Fruit fly (Drosophila melanogaster) whole organism, prepupa: ENCODE results near the gene disco-r.
A peak's percentile ranks its signal among the peaks of the same experiment; 100 is the strongest.

Experiments used
- Blimp-1 ChIP-seq: fragments of 200-800 bp; sonication (Bioruptor generic); optimal IDR thresholded peaks from 3 replicates; lab custom pipeline; 2017; ENCODE audit warnings: missing biosample characterization, missing genetic modification characterization, mild to moderate bottlenecking, moderate library complexity, missing genetic modification reagents
- CG11294 ChIP-seq: fragments of 200-800 bp; sonication (Bioruptor generic); IDR thresholded peaks from 2 replicates; pipeline ENCODE4 v1.3.6; 2022; ENCODE audit warnings: missing biosample characterization, missing genetic modification characterization
- CG11762 ChIP-seq: fragments of 200-800 bp; sonication (Bioruptor generic); optimal IDR thresholded peaks from 3 replicates; lab custom pipeline; 2016; ENCODE audit warnings: missing biosample characterization, missing genetic modification characterization; ENCODE audit not compliant: insufficient read depth
- CG11902 ChIP-seq: fragments of 200-800 bp; sonication (Bioruptor generic); optimal IDR thresholded peaks from 3 replicates; lab custom pipeline; 2016; ENCODE audit warnings: missing biosample characterization, missing genetic modification characterization
- CG15336 ChIP-seq: fragments of 200-800 bp; sonication (Bioruptor generic); IDR thresholded peaks from 2 replicates; pipeline ENCODE4 v1.3.6; 2022; ENCODE audit warnings: missing biosample characterization, missing genetic modification characterization
- CG1621 ChIP-seq: fragments of 200-800 bp; sonication (Bioruptor generic); optimal IDR thresholded peaks from 3 replicates; lab custom pipeline; 2018; ENCODE audit warnings: missing biosample characterization, mild to moderate bottlenecking, missing genetic modification characterization
- CG3032 ChIP-seq: fragments of 200-800 bp; optimal IDR thresholded peaks from 2 replicates; lab custom pipeline; 2019; ENCODE audit warnings: missing biosample characterization, mild to moderate bottlenecking, missing genetic modification characterization, moderate library complexity
- CG31627 ChIP-seq: fragments of 200-800 bp; sonication (Bioruptor generic); optimal IDR thresholded peaks from 3 replicates; lab custom pipeline; 2016; ENCODE audit warnings: missing biosample characterization, missing genetic modification characterization
- CG32006 ChIP-seq: fragments of 200-800 bp; sonication (Bioruptor generic); optimal IDR thresholded peaks from 3 replicates; lab custom pipeline; 2017; ENCODE audit warnings: missing biosample characterization, mild to moderate bottlenecking, missing genetic modification characterization
- CG34406 ChIP-seq: fragments of 200-800 bp; sonication (Bioruptor generic); optimal IDR thresholded peaks from 3 replicates; lab custom pipeline; 2016; ENCODE audit warnings: missing biosample characterization, missing genetic modification characterization
- CG4318 ChIP-seq: fragments of 200-800 bp; sonication (Bioruptor generic); optimal IDR thresholded peaks from 3 replicates; lab custom pipeline; 2017; ENCODE audit warnings: missing biosample characterization, mild to moderate bottlenecking, missing genetic modification characterization
- CG6163 ChIP-seq: fragments of 200-800 bp; sonication (Bioruptor generic); IDR thresholded peaks from 3 replicates; pipeline ENCODE4 v1.3.6; 2022; ENCODE audit warnings: missing biosample characterization, missing genetic modification characterization
- CG6276 ChIP-seq: fragments of 200-800 bp; sonication (Bioruptor generic); optimal IDR thresholded peaks from 2 replicates; lab custom pipeline; 2017; ENCODE audit warnings: missing biosample characterization, mild to moderate bottlenecking, missing genetic modification characterization
- CG6792 ChIP-seq: fragments of 200-800 bp; sonication (Bioruptor generic); optimal IDR thresholded peaks from 3 replicates; lab custom pipeline; 2016; ENCODE audit warnings: missing biosample characterization, missing genetic modification characterization
- CG6808 ChIP-seq: fragments of 200-800 bp; sonication (Bioruptor generic); optimal IDR thresholded peaks from 3 replicates; lab custom pipeline; 2017; ENCODE audit warnings: missing biosample characterization, missing genetic modification characterization, mild to moderate bottlenecking, moderate library complexity, missing genetic modification reagents
- CG7368 ChIP-seq: fragments of 200-800 bp; sonication (Bioruptor generic); optimal IDR thresholded peaks from 3 replicates; lab custom pipeline; 2016; ENCODE audit warnings: missing biosample characterization, missing genetic modification characterization
- CG8119 ChIP-seq: fragments of 200-800 bp; sonication (Bioruptor generic); IDR thresholded peaks from 3 replicates; pipeline ENCODE4 v1.3.6; 2022; ENCODE audit warnings: missing biosample characterization, missing genetic modification characterization
- CG8319 ChIP-seq: fragments of 200-800 bp; sonication (Bioruptor generic); optimal IDR thresholded peaks from 3 replicates; lab custom pipeline; 2016; ENCODE audit warnings: missing biosample characterization, missing genetic modification characterization
- CG8632 ChIP-seq: fragments of 200-800 bp; sonication (Bioruptor generic); optimal IDR thresholded peaks from 3 replicates; lab custom pipeline; 2016; ENCODE audit warnings: missing biosample characterization, missing genetic modification characterization
- CG9139 ChIP-seq: fragments of 200-800 bp; sonication (Bioruptor generic); optimal IDR thresholded peaks from 3 replicates; lab custom pipeline; 2017; ENCODE audit warnings: missing biosample characterization, mild to moderate bottlenecking, missing genetic modification characterization
- Eip78C ChIP-seq: fragments of 200-800 bp; sonication (Bioruptor generic); peaks from one replicate; lab custom pipeline; 2016; ENCODE audit warnings: missing biosample characterization, missing genetic modification characterization
- Eip93F ChIP-seq: fragments of 200-800 bp; sonication (Bioruptor generic); optimal IDR thresholded peaks from 2 replicates; lab custom pipeline; 2016; ENCODE audit warnings: missing biosample characterization, mild to moderate bottlenecking, missing genetic modification characterization
- Ets21C ChIP-seq: fragments of 200-800 bp; sonication (Bioruptor generic); optimal IDR thresholded peaks from 3 replicates; lab custom pipeline; 2016; ENCODE audit warnings: missing biosample characterization, missing genetic modification characterization
- Ets96B ChIP-seq: fragments of 200-800 bp; optimal IDR thresholded peaks from 2 replicates; lab custom pipeline; 2019; ENCODE audit warnings: missing biosample characterization, mild to moderate bottlenecking, missing genetic modification characterization, moderate library complexity
- Gug ChIP-seq: fragments of 200-800 bp; sonication (Bioruptor generic); IDR thresholded peaks from 2 replicates; pipeline ENCODE4 v1.3.6; 2022; ENCODE audit warnings: missing biosample characterization, missing genetic modification characterization
- Hr39 ChIP-seq: fragments of 200-800 bp; sonication (Bioruptor generic); optimal IDR thresholded peaks from 2 replicates; lab custom pipeline; 2016; ENCODE audit warnings: missing biosample characterization, missing genetic modification characterization
- Hr4 ChIP-seq: fragments of 200-800 bp; sonication (Bioruptor generic); optimal IDR thresholded peaks from 3 replicates; lab custom pipeline; 2016; ENCODE audit warnings: missing biosample characterization, missing genetic modification characterization
- Lpt ChIP-seq: fragments of 200-800 bp; sonication (Bioruptor generic); optimal IDR thresholded peaks from 3 replicates; lab custom pipeline; 2016; ENCODE audit warnings: missing biosample characterization, missing genetic modification characterization
- Met ChIP-seq: fragments of 200-800 bp; sonication (Bioruptor generic); optimal IDR thresholded peaks from 3 replicates; lab custom pipeline; 2016; ENCODE audit warnings: missing biosample characterization, missing genetic modification characterization
- Smox ChIP-seq: fragments of 200-800 bp; sonication (Bioruptor generic); optimal IDR thresholded peaks from 3 replicates; lab custom pipeline; 2016; ENCODE audit warnings: missing biosample characterization, missing genetic modification characterization
- Sox14 ChIP-seq: fragments of 200-800 bp; sonication (Bioruptor generic); optimal IDR thresholded peaks from 3 replicates; lab custom pipeline; 2016; ENCODE audit warnings: missing biosample characterization, missing genetic modification characterization
- Sox15 ChIP-seq: fragments of 200-800 bp; sonication (Bioruptor generic); optimal IDR thresholded peaks from 3 replicates; lab custom pipeline; 2016; ENCODE audit warnings: missing biosample characterization, missing genetic modification characterization
- achi ChIP-seq: fragments of 200-800 bp; sonication (Bioruptor generic); optimal IDR thresholded peaks from 3 replicates; lab custom pipeline; 2016; ENCODE audit warnings: missing biosample characterization, missing genetic modification characterization
- acj6 ChIP-seq: fragments of 200-800 bp; sonication (Bioruptor generic); optimal IDR thresholded peaks from 3 replicates; lab custom pipeline; 2016; ENCODE audit warnings: missing biosample characterization, missing genetic modification characterization
- cyc ChIP-seq: fragments of 200-800 bp; sonication (Bioruptor generic); optimal IDR thresholded peaks from 3 replicates; lab custom pipeline; 2016; ENCODE audit warnings: missing biosample characterization, missing genetic modification characterization
- dac ChIP-seq: fragments of 200-800 bp; sonication (Bioruptor generic); optimal IDR thresholded peaks from 2 replicates; lab custom pipeline; 2017; ENCODE audit warnings: missing biosample characterization, mild to moderate bottlenecking, missing genetic modification characterization
- eg ChIP-seq: fragments of 200-800 bp; sonication (Bioruptor generic); IDR thresholded peaks from 3 replicates; pipeline ENCODE4 v1.3.6; 2022; ENCODE audit warnings: missing biosample characterization, missing genetic modification characterization
- esn ChIP-seq: fragments of 200-800 bp; sonication (Bioruptor generic); optimal IDR thresholded peaks from 2 replicates; lab custom pipeline; 2016; ENCODE audit warnings: missing biosample characterization, mild to moderate bottlenecking, missing genetic modification characterization, moderate library complexity
- fd59A ChIP-seq: fragments of 200-800 bp; sonication (Bioruptor generic); optimal IDR thresholded peaks from 2 replicates; lab custom pipeline; 2017; ENCODE audit warnings: missing biosample characterization, mild to moderate bottlenecking, missing genetic modification characterization, missing genetic modification reagents
- fd85E ChIP-seq: fragments of 200-800 bp; sonication (Bioruptor generic); optimal IDR thresholded peaks from 3 replicates; lab custom pipeline; 2016; ENCODE audit warnings: missing biosample characterization, missing genetic modification characterization
- fkh ChIP-seq: fragments of 200-800 bp; sonication (Bioruptor generic); optimal IDR thresholded peaks from 3 replicates; lab custom pipeline; 2017; ENCODE audit warnings: missing biosample characterization, mild to moderate bottlenecking, missing genetic modification characterization, moderate library complexity
- lz ChIP-seq: fragments of 200-800 bp; sonication (Bioruptor generic); optimal IDR thresholded peaks from 3 replicates; lab custom pipeline; 2016; ENCODE audit warnings: missing biosample characterization, missing genetic modification characterization
- pdm3 ChIP-seq: fragments of 200-800 bp; sonication (Bioruptor generic); optimal IDR thresholded peaks from 3 replicates; lab custom pipeline; 2016; ENCODE audit warnings: missing biosample characterization, missing genetic modification characterization
- spab ChIP-seq: fragments of 200-800 bp; sonication (Bioruptor generic); optimal IDR thresholded peaks from 2 replicates; lab custom pipeline; 2017; ENCODE audit warnings: missing biosample characterization, mild to moderate bottlenecking, missing genetic modification characterization, missing genetic modification reagents
- ss ChIP-seq, 2 experiments: fragments of 200-800 bp; sonication (Bioruptor generic); optimal IDR thresholded peaks; 2 replicates in 1 of 2; 3 replicates in 1 of 2; lab custom pipeline; 2017 to 2018; ENCODE audit warnings: mild to moderate bottlenecking in 2 of 2, missing biosample characterization in 2 of 2, missing genetic modification characterization in 2 of 2, moderate library complexity in 1 of 2
- svp ChIP-seq: fragments of 200-800 bp; sonication (Bioruptor generic); peaks from one replicate; lab custom pipeline; 2016; ENCODE audit warnings: missing biosample characterization, missing genetic modification characterization
- vri ChIP-seq: fragments of 200-800 bp; sonication (Bioruptor generic); optimal IDR thresholded peaks from 3 replicates; lab custom pipeline; 2016; ENCODE audit warnings: missing biosample characterization, mild to moderate bottlenecking, missing genetic modification characterization

disco-r gene

dm6 chrX:16140603-16141002, 8.2 kb downstream of the disco-r start (continued):
- TF ChIP-seq CG4318 (GFP tag; lab: Kevin White, UChicago) (peak; percentile 41), CG7368 (GFP tag; lab: Kevin White, UChicago) (no peak), vri (no peak), CG15336 (GFP tag; lab: Robert Waterston, UW) (peak; percentile 23; the same call in 1 of the 2 replicates), Blimp-1 (GFP tag; lab: Kevin White, UChicago) (no peak), fd59A (GFP tag; lab: Kevin White, UChicago) (peak; percentile 67), pdm3 (GFP tag; lab: Kevin White, UChicago) (peak; percentile 48), Eip78C (GFP tag; lab: Kevin White, UChicago) (peak; percentile 68), CG8632 (GFP tag; lab: Kevin White, UChicago) (peak; percentile 7), CG1621 (tag; lab: Kevin White, UChicago) (peak; percentile 34), CG8119 (0 out of 3 replicates have a peak, but pooled peaks have one; percentile 31), fd85E (GFP tag; lab: Kevin White, UChicago) (no peak), CG31627 (GFP tag; lab: Kevin White, UChicago) (no peak), Hr39 (GFP tag; lab: Kevin White, UChicago) (no peak), Sox15 (GFP tag; lab: Kevin White, UChicago) (no peak), CG6808 (GFP tag; lab: Kevin White, UChicago) (peak; percentile 75), Ets96B (tag; lab: Kevin White, UChicago) (peak; percentile 52), Ets21C (GFP tag; lab: Kevin White, UChicago) (no peak), esn (GFP tag; lab: Kevin White, UChicago) (no peak), Eip93F (no peak), Met (GFP tag; lab: Kevin White, UChicago) (peak; percentile 1), fkh (GFP tag; lab: Kevin White, UChicago) (peak; percentile 43), Lpt (GFP tag; lab: Kevin White, UChicago) (no peak), CG3032 (tag; lab: Kevin White, UChicago) (peak; percentile 53), spab (peak; percentile 60), CG6792 (GFP tag; lab: Kevin White, UChicago) (no peak), Gug (no peak), ss (GFP tag; optimal IDR thresholded peaks at IDR 0.05; lab: Kevin White, UChicago) (peak; percentile 64 to 74), eg (GFP tag; lab: Robert Waterston, UW) (no peak)

DNA sequence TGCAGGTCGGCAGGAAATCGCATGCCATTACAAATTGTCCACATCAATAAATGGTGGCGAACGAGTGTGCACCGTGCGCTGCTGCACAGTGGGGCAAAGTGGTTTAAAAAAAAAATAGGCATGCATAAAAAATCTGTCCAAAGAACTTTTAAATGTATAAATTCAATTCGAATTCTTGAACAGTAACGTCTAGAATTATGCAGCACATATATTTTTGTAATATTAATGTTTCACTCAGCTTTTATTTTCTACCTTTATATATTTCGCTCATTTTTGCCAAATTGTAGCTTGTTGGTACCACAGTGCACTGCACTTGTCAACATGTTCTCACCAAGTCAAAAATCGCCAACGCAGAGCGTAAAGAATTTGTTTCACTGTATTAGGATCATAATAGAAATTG, 9.7 kb downstream of the disco-r start:
- TF ChIP-seq Hr4 (peak; percentile 37), CG11902 (GFP tag; lab: Kevin White, UChicago) (no peak), Gug (no peak), dac (GFP tag; lab: Kevin White, UChicago) (no peak), CG32006 (GFP tag; lab: Kevin White, UChicago) (peak; percentile 53), svp (peak; percentile 70), Sox14 (GFP tag; lab: Kevin White, UChicago) (peak; percentile 50), CG6792 (GFP tag; lab: Kevin White, UChicago) (peak; percentile 25), CG8319 (GFP tag; lab: Kevin White, UChicago) (no peak), CG31627 (GFP tag; lab: Kevin White, UChicago) (peak; percentile 27), CG34406 (GFP tag; lab: Kevin White, UChicago) (peak; percentile 27), esn (GFP tag; lab: Kevin White, UChicago) (peak; percentile 51), Lpt (GFP tag; lab: Kevin White, UChicago) (no peak), CG6808 (GFP tag; lab: Kevin White, UChicago) (peak; percentile 2), lz (GFP tag; lab: Kevin White, UChicago) (peak; percentile 47), Eip93F (no peak), CG4318 (GFP tag; lab: Kevin White, UChicago) (peak; percentile 11), eg (GFP tag; lab: Robert Waterston, UW) (0 out of 3 replicates have a peak, but pooled peaks have one; percentile 31), CG6163 (peak; percentile 43; the same call in 1 of the 3 replicates), cyc (peak; percentile 28), CG6276 (GFP tag; lab: Kevin White, UChicago) (peak; percentile 29), CG9139 (GFP tag; lab: Kevin White, UChicago) (no peak), CG11762 (GFP tag; lab: Kevin White, UChicago) (no peak), spab (peak; percentile 17), Smox (GFP tag; lab: Kevin White, UChicago) (peak; percentile 53), acj6 (peak; percentile 45), Hr39 (GFP tag; lab: Kevin White, UChicago) (peak; percentile 50), Ets96B (tag; lab: Kevin White, UChicago) (peak; percentile 14), CG1621 (tag; lab: Kevin White, UChicago) (no peak), Eip78C (GFP tag; lab: Kevin White, UChicago) (peak; percentile 82), CG11294 (GFP tag; lab: Robert Waterston, UW) (0 out of 2 replicates have a peak, but pooled peaks have one; percentile 13), ss (GFP tag; optimal IDR thresholded peaks at IDR 0.05; lab: Kevin White, UChicago) (no peak), fkh (GFP tag; lab: Kevin White, UChicago) (no peak), Met (GFP tag; lab: Kevin White, UChicago) (peak; percentile 41), achi (peak; percentile 46), vri (peak; percentile 20), pdm3 (GFP tag; lab: Kevin White, UChicago) (peak; percentile 35)
